Worm (Caenorhabditis elegans) whole organism, L2 larva: ENCODE measurements around the gene sru-22.

Experiments used
- C34F6.9 ChIP-seq: fragments of 150-350 bp; optimal IDR thresholded peaks from 2 replicates; lab custom pipeline; 2014; ENCODE audit warnings: missing biosample characterization, missing genetic modification characterization
- ZK546.5 ChIP-seq: sonication (generic microtip); optimal IDR thresholded peaks from 2 replicates; lab custom pipeline; 2017; ENCODE audit warnings: missing biosample characterization, missing genetic modification characterization
- alr-1 ChIP-seq: fragments of 150-350 bp; optimal IDR thresholded peaks from 2 replicates; lab custom pipeline; 2014; ENCODE audit warnings: missing biosample characterization, missing genetic modification characterization
- ama-1 ChIP-seq: fragments of 150-350 bp; optimal IDR thresholded peaks from 2 replicates; lab custom pipeline; 2018; ENCODE audit warnings: inconsistent platforms
- blmp-1 ChIP-seq: sonication (generic microtip); optimal IDR thresholded peaks from 2 replicates; lab custom pipeline; 2017; ENCODE audit warnings: missing genetic modification characterization, mild to moderate bottlenecking, missing compliant biosample characterization, antibody characterized with exemption, moderate library complexity; ENCODE audit not compliant: insufficient read depth
- ceh-16 ChIP-seq: fragments of 150-350 bp; optimal IDR thresholded peaks from 2 replicates; lab custom pipeline; 2014; ENCODE audit warnings: missing biosample characterization, missing genetic modification characterization
- ceh-82 ChIP-seq: fragments of 150-350 bp; optimal IDR thresholded peaks from 2 replicates; lab custom pipeline; 2014; ENCODE audit warnings: missing biosample characterization, missing genetic modification characterization
- egl-27 ChIP-seq: sonication (generic microtip); optimal IDR thresholded peaks from 3 replicates; lab custom pipeline; 2017; ENCODE audit warnings: missing biosample characterization, missing genetic modification reagents, missing genetic modification characterization
- fos-1 ChIP-seq: fragments of 150-350 bp; optimal IDR thresholded peaks from 2 replicates; lab custom pipeline; 2014; ENCODE audit warnings: missing biosample characterization, missing genetic modification characterization
- gmeb-1 ChIP-seq: fragments of 150-350 bp; optimal IDR thresholded peaks from 2 replicates; lab custom pipeline; 2014; ENCODE audit warnings: missing biosample characterization, missing genetic modification characterization
- lin-13 ChIP-seq: fragments of 150-350 bp; optimal IDR thresholded peaks from 2 replicates; lab custom pipeline; 2014; ENCODE audit warnings: missing biosample characterization, missing genetic modification reagents, missing genetic modification characterization
- lin-39 ChIP-seq: fragments of 150-350 bp; optimal IDR thresholded peaks from 2 replicates; lab custom pipeline; 2014; ENCODE audit warnings: missing biosample characterization, missing genetic modification reagents, missing genetic modification characterization
- lsy-2 ChIP-seq, 2 experiments: fragments of 150-350 bp in 1 of 2; sonication (generic microtip) in 1 of 2; optimal IDR thresholded peaks; 2 replicates each; lab custom pipeline; 2014 to 2017; ENCODE audit warnings: missing biosample characterization in 2 of 2, missing genetic modification characterization in 2 of 2
- mbf-1 ChIP-seq: sonication (generic microtip); optimal IDR thresholded peaks from 2 replicates; lab custom pipeline; 2017; ENCODE audit warnings: missing biosample characterization, missing genetic modification characterization
- mdl-1 ChIP-seq, 2 experiments: fragments of 150-350 bp in 1 of 2; sonication (generic microtip) in 1 of 2; optimal IDR thresholded peaks; 2 replicates each; lab custom pipeline; 2017; ENCODE audit warnings: missing biosample characterization in 2 of 2, missing genetic modification characterization in 2 of 2
- nhr-11 ChIP-seq: fragments of 150-350 bp; optimal IDR thresholded peaks from 2 replicates; lab custom pipeline; 2014; ENCODE audit warnings: missing biosample characterization, missing genetic modification characterization
- nhr-12 ChIP-seq: fragments of 150-350 bp; optimal IDR thresholded peaks from 2 replicates; lab custom pipeline; 2014; ENCODE audit warnings: missing biosample characterization, missing genetic modification characterization
- nhr-21 ChIP-seq: fragments of 150-350 bp; optimal IDR thresholded peaks from 2 replicates; lab custom pipeline; 2014; ENCODE audit warnings: missing biosample characterization, missing genetic modification characterization
- nhr-237 ChIP-seq: fragments of 150-350 bp; optimal IDR thresholded peaks from 2 replicates; lab custom pipeline; 2014; ENCODE audit warnings: missing biosample characterization, missing genetic modification characterization
- nhr-25 ChIP-seq: fragments of 150-350 bp; sonication (generic microtip); optimal IDR thresholded peaks from 3 replicates; lab custom pipeline; 2014; ENCODE audit warnings: missing biosample characterization, missing genetic modification characterization
- nhr-6 ChIP-seq: fragments of 150-350 bp; optimal IDR thresholded peaks from 2 replicates; lab custom pipeline; 2014; ENCODE audit warnings: missing biosample characterization, missing genetic modification characterization
- nhr-77 ChIP-seq: fragments of 150-350 bp; optimal IDR thresholded peaks from 2 replicates; lab custom pipeline; 2014; ENCODE audit warnings: missing biosample characterization, missing genetic modification characterization
- peb-1 ChIP-seq: fragments of 150-350 bp; optimal IDR thresholded peaks from 2 replicates; lab custom pipeline; 2014; ENCODE audit warnings: missing biosample characterization, missing genetic modification characterization
- sem-4 ChIP-seq: fragments of 150-350 bp; optimal IDR thresholded peaks from 2 replicates; lab custom pipeline; 2014; ENCODE audit warnings: missing biosample characterization, missing genetic modification reagents, missing genetic modification characterization
- skn-1 ChIP-seq: sonication (generic microtip); optimal IDR thresholded peaks from 2 replicates; lab custom pipeline; 2017; ENCODE audit warnings: missing biosample characterization, missing genetic modification characterization
- sma-3 ChIP-seq: sonication (generic microtip); optimal IDR thresholded peaks from 2 replicates; lab custom pipeline; 2016; ENCODE audit warnings: missing genetic modification reagents, missing genetic modification characterization, missing compliant biosample characterization
- sma-9 ChIP-seq, 2 experiments: fragments of 150-350 bp in 1 of 2; sonication (generic microtip) in 1 of 2; optimal IDR thresholded peaks; 2 replicates each; lab custom pipeline; 2014 to 2016; ENCODE audit warnings: missing genetic modification characterization in 2 of 2, mild to moderate bottlenecking in 1 of 2, missing biosample characterization in 1 of 2, missing compliant biosample characterization in 1 of 2, missing genetic modification reagents in 1 of 2, moderate library complexity in 1 of 2
- unc-39 ChIP-seq: fragments of 150-350 bp; optimal IDR thresholded peaks from 2 replicates; lab custom pipeline; 2014; ENCODE audit warnings: missing biosample characterization, missing genetic modification characterization
- unc-55 ChIP-seq: fragments of 150-350 bp; sonication (generic microtip); optimal IDR thresholded peaks from 3 replicates; lab custom pipeline; 2014; ENCODE audit warnings: missing biosample characterization, missing genetic modification reagents, missing genetic modification characterization
- unc-62 ChIP-seq: fragments of 150-350 bp; optimal IDR thresholded peaks from 2 replicates; lab custom pipeline; 2014; ENCODE audit warnings: missing biosample characterization, missing genetic modification reagents, missing genetic modification characterization
- zag-1 ChIP-seq: fragments of 150-350 bp; optimal IDR thresholded peaks from 2 replicates; lab custom pipeline; 2014; ENCODE audit warnings: missing biosample characterization, missing genetic modification characterization
- ztf-1 ChIP-seq: fragments of 200-800 bp; sonication (Bioruptor generic); conservative IDR thresholded peaks from 2 replicates; pipeline ENCODE4 v1.3.6; 2022; ENCODE audit warnings: missing genetic modification characterization, missing compliant biosample characterization
- ztf-11 ChIP-seq: sonication (generic microtip); optimal IDR thresholded peaks from 2 replicates; lab custom pipeline; 2017; ENCODE audit warnings: missing biosample characterization, missing genetic modification characterization
- ztf-4 ChIP-seq: fragments of 150-350 bp; optimal IDR thresholded peaks from 2 replicates; lab custom pipeline; 2014; ENCODE audit warnings: missing biosample characterization, missing genetic modification characterization

sru-22 gene

DNA sequence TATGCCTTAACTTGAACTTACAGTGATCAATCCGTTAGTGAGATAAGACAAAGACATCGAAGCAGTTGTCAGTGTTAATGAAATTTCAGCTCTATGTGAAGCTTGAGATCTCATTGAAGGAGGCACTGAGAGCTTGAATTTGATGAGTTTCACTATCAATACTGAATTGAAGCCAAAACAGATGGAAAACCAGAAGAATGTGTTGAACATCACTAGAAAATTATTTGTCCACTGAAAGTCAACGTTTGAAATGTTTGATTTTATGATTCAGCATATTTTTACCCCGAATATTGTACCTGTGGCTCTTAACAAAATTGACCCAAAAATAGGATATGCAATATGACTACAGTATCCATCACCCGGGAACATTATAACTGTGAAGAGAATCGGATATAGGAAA, 3.9 kb downstream of the sru-22 start:
- TF ChIP-seq nhr-12 (tag; lab: Kevin White, UChicago) (no peak), ztf-1 (GFP tag; lab: Robert Waterston, UW) (no peak), nhr-77 (tag; lab: Kevin White, UChicago) (no peak), egl-27 (tag; lab: Kevin White, UChicago) (no peak), zag-1 (tag; lab: Kevin White, UChicago) (no peak), lin-39 (tag; lab: Kevin White, UChicago) (no peak), nhr-11 (tag; lab: Kevin White, UChicago) (no peak), gmeb-1 (no peak), blmp-1 (tag; lab: Kevin White, UChicago) (no peak), skn-1 (tag; lab: Kevin White, UChicago) (no peak), sma-9 (GFP tag; optimal IDR thresholded peaks at IDR 0.05; lab: Kevin White, UChicago) (no peak), sma-9 (tag; optimal IDR thresholded peaks at IDR 0.05; lab: Kevin White, UChicago) (no peak), ztf-4 (tag; lab: Kevin White, UChicago) (no peak), unc-39 (tag; lab: Kevin White, UChicago) (no peak), lsy-2 (tag; optimal IDR thresholded peaks at IDR 0.05; lab: Kevin White, UChicago) (no peak), mbf-1 (tag; lab: Kevin White, UChicago) (no peak), lin-13 (GFP tag; lab: Kevin White, UChicago) (no peak), ztf-11 (tag; lab: Kevin White, UChicago) (no peak), nhr-6 (no peak)

DNA sequence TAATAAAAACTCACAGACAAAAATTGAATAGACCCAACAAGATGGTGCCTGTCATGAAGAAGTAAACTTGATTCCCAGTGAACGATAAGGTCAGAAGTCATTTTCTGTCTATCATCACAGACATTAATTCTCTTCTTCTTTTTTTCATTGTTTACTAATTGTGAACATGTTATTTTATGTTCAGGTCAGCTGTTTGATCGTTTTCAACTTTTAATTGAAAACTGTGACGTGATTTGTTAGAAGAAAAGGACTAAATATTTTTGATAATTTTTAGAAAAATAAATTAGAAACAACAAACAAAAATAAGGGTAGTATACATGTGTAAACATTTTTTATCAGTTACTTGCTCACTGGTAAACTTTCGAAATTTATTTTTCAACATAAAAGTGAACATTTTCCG, 5.1 kb downstream of the sru-22 start, which contains the start of gene F36G9.7:
Gene F36G9.7 (minus strand): TSS at position 101 of the 400 bp plus-strand sequence.
- no peak for TF ChIP-seq C34F6.9 (tag; lab: Kevin White, UChicago)
- no peak for TF ChIP-seq blmp-1 (tag; lab: Kevin White, UChicago)
- TF ChIP-seq peb-1 (tag; lab: Kevin White, UChicago) = no peak

DNA sequence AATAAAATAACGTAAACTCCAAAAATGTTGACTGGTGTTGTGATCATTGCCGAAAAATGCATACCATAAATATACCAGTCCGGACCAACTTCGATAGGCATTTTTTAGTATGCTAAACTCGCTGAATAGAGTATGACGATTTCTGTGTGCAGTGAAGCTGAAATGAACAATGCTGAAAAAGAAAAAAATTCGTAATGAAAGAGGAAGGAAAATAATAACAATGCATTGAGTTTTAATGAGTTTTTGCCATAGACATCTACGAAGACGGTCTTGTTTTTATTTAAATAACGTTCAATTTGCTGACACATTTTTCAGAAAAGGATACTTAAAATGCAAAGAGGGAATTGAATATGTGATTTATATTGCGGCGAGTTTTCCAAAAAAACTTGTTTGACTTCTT, 7.2 kb downstream of the sru-22 start, which contains the start of gene sri-1:
Gene sri-1 (minus strand): TSS at position 101 of the 400 bp plus-strand sequence.
- TF ChIP-seq sma-9 (GFP tag; optimal IDR thresholded peaks at IDR 0.05; lab: Kevin White, UChicago) (no peak), sma-9 (tag; optimal IDR thresholded peaks at IDR 0.05; lab: Kevin White, UChicago) (no peak), nhr-237 (tag; lab: Kevin White, UChicago) (no peak), nhr-25 (no peak), alr-1 (tag; lab: Kevin White, UChicago) (no peak)

DNA sequence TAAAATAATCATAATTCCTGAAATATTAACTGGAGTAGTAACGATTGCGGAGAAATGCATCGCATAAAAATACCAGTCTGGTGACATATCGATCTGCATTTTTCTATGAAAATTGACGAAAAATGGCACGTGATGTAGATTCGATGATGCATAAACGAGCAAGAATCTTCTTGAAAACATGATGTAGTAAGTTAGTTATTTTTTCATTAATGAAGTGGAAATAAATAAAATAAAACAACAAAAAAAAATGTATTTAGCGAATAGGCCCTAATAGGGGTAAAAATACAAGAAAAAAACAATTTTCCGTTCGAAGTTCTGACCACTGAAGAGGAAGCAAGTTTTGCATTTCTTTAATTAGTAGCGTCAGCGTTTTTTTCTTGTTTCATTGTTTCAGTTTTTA, 9.6 kb downstream of the sru-22 start, which contains the start of gene sri-2:
Gene sri-2 (minus strand): TSS at position 101 of the 400 bp plus-strand sequence.
- TF ChIP-seq ZK546.5 (tag; lab: Kevin White, UChicago) (no peak), ceh-82 (tag; lab: Kevin White, UChicago) (no peak), ceh-16 (tag; lab: Kevin White, UChicago) (no peak), sem-4 (tag; lab: Kevin White, UChicago) (no peak), unc-62 (GFP tag; lab: Kevin White, UChicago) (no peak), egl-27 (tag; lab: Kevin White, UChicago) (no peak), mdl-1 (tag; optimal IDR thresholded peaks at IDR 0.05; lab: Kevin White, UChicago) (no peak), peb-1 (tag; lab: Kevin White, UChicago) (no peak)

DNA sequence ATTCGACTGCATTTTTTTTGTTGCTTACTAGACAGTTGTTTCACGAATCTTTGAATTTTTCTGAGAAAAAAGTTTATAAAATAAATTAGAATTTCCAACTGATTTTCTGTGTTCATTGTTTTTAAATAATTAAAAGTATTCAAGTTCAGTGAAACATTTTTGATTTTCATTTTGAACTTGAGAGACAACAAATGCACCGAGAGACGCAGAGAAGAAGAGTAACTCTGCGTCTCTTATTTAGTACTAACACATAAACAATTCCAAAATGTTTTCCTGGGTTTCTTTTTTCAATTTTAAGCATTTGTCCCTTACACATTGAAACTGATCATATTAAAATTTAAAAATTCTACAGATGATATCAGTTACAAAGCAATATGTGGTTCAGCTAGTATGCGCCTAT, 15.3 kb downstream of the sru-22 start:
- TF ChIP-seq C34F6.9 (tag; lab: Kevin White, UChicago) (peak; percentile 18), mdl-1 (tag; optimal IDR thresholded peaks at IDR 0.05; lab: Kevin White, UChicago) (no peak), sma-9 (GFP tag; optimal IDR thresholded peaks at IDR 0.05; lab: Kevin White, UChicago) (peak; percentile 43), sma-9 (tag; optimal IDR thresholded peaks at IDR 0.05; lab: Kevin White, UChicago) (no peak), sma-3 (GFP tag; lab: Kevin White, UChicago) (no peak), egl-27 (tag; lab: Kevin White, UChicago) (no peak)

DNA sequence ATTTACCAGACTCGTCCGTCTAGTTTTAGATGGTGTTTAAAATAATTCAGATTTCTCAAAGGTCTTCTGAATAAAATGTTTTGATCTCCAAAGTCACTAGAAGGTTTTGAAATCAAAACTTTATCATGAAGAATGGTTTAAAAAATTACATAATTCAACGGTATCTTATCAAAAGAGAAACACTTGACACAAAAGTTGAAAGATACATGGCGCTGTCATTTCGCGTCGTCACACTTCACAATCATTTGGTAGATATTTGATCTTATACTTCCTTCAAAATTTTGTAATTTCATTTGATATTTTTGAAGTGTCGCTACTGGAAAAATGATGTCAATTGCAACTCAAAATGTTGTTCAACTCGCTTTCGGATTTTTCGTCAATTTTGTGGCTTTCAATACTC, 17.6 kb downstream of the sru-22 start, which contains the start of gene F36G9.3:
Gene F36G9.3 (plus strand): TSS at position 301 of the 400 bp plus-strand sequence.
- TF ChIP-seq C34F6.9 (tag; lab: Kevin White, UChicago) (no peak), ama-1 (lab: Kevin White, UChicago) (no peak), ZK546.5 (tag; lab: Kevin White, UChicago) (no peak), nhr-21 (tag; lab: Kevin White, UChicago) (no peak), lsy-2 (tag; optimal IDR thresholded peaks at IDR 0.05; lab: Kevin White, UChicago) (no peak), unc-39 (tag; lab: Kevin White, UChicago) (no peak), blmp-1 (tag; lab: Kevin White, UChicago) (no peak), unc-55 (GFP tag; lab: Kevin White, UChicago) (no peak), nhr-6 (no peak), fos-1 (no peak), ceh-82 (tag; lab: Kevin White, UChicago) (no peak)
